Fruit fly (Drosophila melanogaster): ENCODE results near the gene Btk.

Btk gene

DNA sequence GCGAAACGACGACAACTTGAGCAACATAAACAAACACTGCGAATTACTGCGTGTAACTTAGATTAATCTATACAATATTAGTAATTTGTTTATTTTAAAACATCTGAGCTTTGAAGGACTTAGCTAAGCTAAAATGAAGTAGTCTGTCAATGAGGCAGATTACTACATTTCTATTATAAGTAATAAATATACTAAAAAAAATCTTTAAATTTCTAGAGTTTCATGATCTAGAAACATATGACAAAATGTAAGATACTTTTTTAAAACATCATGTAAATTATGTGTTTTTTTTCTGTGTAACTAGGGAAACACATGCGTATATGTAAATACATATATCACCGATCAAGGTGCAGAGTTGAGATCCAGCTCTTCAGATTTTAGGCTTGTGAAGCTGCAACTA lies 34.7 kb downstream of the Btk start (continued):
- no peak for TF ChIP-seq rib (GFP tag; IDR thresholded peaks at IDR 0.05)
- TF ChIP-seq vnd (GFP tag; IDR thresholded peaks at IDR 0.05; ENCODE audit: partially characterized antibody) = no peak
- no peak for TF ChIP-seq CG11247 (GFP tag; IDR thresholded peaks at IDR 0.05)
- TF ChIP-seq bigmax (GFP tag; optimal IDR thresholded peaks at IDR 0.05) = no peak
- TF ChIP-seq pan (optimal IDR thresholded peaks at IDR 0.05) = no peak
- TF ChIP-seq pan (GFP tag; optimal IDR thresholded peaks at IDR 0.05 in 1 of 2, IDR thresholded peaks at IDR 0.05 in 1 of 2) = peak in 1 of 2 experiments; percentile 74
- TF ChIP-seq Neu2 (GFP tag; optimal IDR thresholded peaks at IDR 0.05; ENCODE audit: borderline replicate concordance) = no peak
- TF ChIP-seq CG11398 (GFP tag; optimal IDR thresholded peaks at IDR 0.05) = no peak
- no peak for TF ChIP-seq CG13287 (GFP tag; IDR thresholded peaks at IDR 0.05; ENCODE audit: partially characterized antibody)
- TF ChIP-seq kni (GFP tag; optimal IDR thresholded peaks at IDR 0.05) = no peak
- no peak for TF ChIP-seq usp (GFP tag; optimal IDR thresholded peaks at IDR 0.05)
- TF ChIP-seq oc (tag; optimal IDR thresholded peaks at IDR 0.05) = peak; percentile 9
- TF ChIP-seq CG34224 (GFP tag; IDR thresholded peaks at IDR 0.05; ENCODE audit: partially characterized antibody) = no peak
- TF ChIP-seq Stat92E (GFP tag; optimal IDR thresholded peaks at IDR 0.05) = no peak
- peak; percentile 54 for TF ChIP-seq HLH3B (GFP tag; IDR thresholded peaks at IDR 0.05)
- no peak for TF ChIP-seq NfI (GFP tag; optimal IDR thresholded peaks at IDR 0.05)
- peak; percentile 25; the same call in 1 of the 2 replicates for TF ChIP-seq ttk (GFP tag; IDR thresholded peaks at IDR 0.05)
- no peak for TF ChIP-seq CG2199 (GFP tag; IDR thresholded peaks at IDR 0.05)
- TF ChIP-seq Fer2 (tag; optimal IDR thresholded peaks at IDR 0.05) = peak; percentile 20
- TF ChIP-seq nerfin-2 (GFP tag; IDR thresholded peaks at IDR 0.05; ENCODE audit: partially characterized antibody) = no peak
- TF ChIP-seq CG17328 (GFP tag; IDR thresholded peaks at IDR 0.05) = 0 out of 2 replicates have a peak, but pooled peaks have one; percentile 23
- TF ChIP-seq CG33557 (GFP tag; optimal IDR thresholded peaks at IDR 0.05) = no peak
- no peak for TF ChIP-seq eve (GFP tag; optimal IDR thresholded peaks at IDR 0.05)
- TF ChIP-seq ham (GFP tag; IDR thresholded peaks at IDR 0.05) = no peak
- no peak for TF ChIP-seq al (GFP tag; IDR thresholded peaks at IDR 0.05)
- peak; percentile 30 for TF ChIP-seq CG15011 (GFP tag; optimal IDR thresholded peaks at IDR 0.05)
- 0 out of 3 replicates have a peak, but pooled peaks have one; percentile 34 for TF ChIP-seq CG34422 (GFP tag; IDR thresholded peaks at IDR 0.05)
- peak; percentile 36; the same call in 1 of the 2 replicates for TF ChIP-seq Rfx (GFP tag; IDR thresholded peaks at IDR 0.05)
- no peak for TF ChIP-seq CG14050 (GFP tag; IDR thresholded peaks at IDR 0.05)
- TF ChIP-seq Dp (GFP tag; optimal IDR thresholded peaks at IDR 0.05) = no peak
- TF ChIP-seq CG17612 (GFP tag; IDR thresholded peaks at IDR 0.05) = no peak
- peak; percentile 43 to 65 for TF ChIP-seq bsh (GFP tag; optimal IDR thresholded peaks at IDR 0.05)
- TF ChIP-seq Nf-YC (tag; optimal IDR thresholded peaks at IDR 0.05) = peak; percentile 43
- TF ChIP-seq sens (GFP tag) = no peak
- TF ChIP-seq CG11723 (GFP tag; optimal IDR thresholded peaks at IDR 0.05) = peak; percentile 33
- no peak for TF ChIP-seq Hey (tag; optimal IDR thresholded peaks at IDR 0.05)
- peak; percentile 72 for TF ChIP-seq CG11504 (tag; optimal IDR thresholded peaks at IDR 0.05)
- TF ChIP-seq CG13123 (GFP tag; optimal IDR thresholded peaks at IDR 0.05) = no peak
- TF ChIP-seq CHES-1-like (GFP tag; optimal IDR thresholded peaks at IDR 0.05) = no peak
- peak; percentile 28; the same call in 1 of the 2 replicates for TF ChIP-seq Oaz (GFP tag; IDR thresholded peaks at IDR 0.05)
- no peak for TF ChIP-seq pros (GFP tag; optimal IDR thresholded peaks at IDR 0.05)
- TF ChIP-seq Gsc (GFP tag; IDR thresholded peaks at IDR 0.05) = no peak
- peak; percentile 9 for TF ChIP-seq tin (GFP tag; optimal IDR thresholded peaks at IDR 0.05)
- TF ChIP-seq grn (GFP tag; optimal IDR thresholded peaks at IDR 0.05) = no peak
- TF ChIP-seq odd (GFP tag; optimal IDR thresholded peaks at IDR 0.05) = peak; percentile 60
- no peak for TF ChIP-seq CG2120 (GFP tag; optimal IDR thresholded peaks at IDR 0.05)
- 0 out of 2 replicates have a peak, but pooled peaks have one; percentile 45 for TF ChIP-seq ranshi (GFP tag; IDR thresholded peaks at IDR 0.05)
- peak; percentile 74 for TF ChIP-seq Ptx1 (GFP tag; IDR thresholded peaks at IDR 0.05)
- TF ChIP-seq Awh (GFP tag; IDR thresholded peaks at IDR 0.05) = 0 out of 2 replicates have a peak, but pooled peaks have one; percentile 45
- TF ChIP-seq HLH54F (GFP tag; optimal IDR thresholded peaks at IDR 0.05) = no peak
- TF ChIP-seq CG7556 (GFP tag; optimal IDR thresholded peaks at IDR 0.05) = peak; percentile 73

Data from whole organism, embryonic.